Fruit fly (Drosophila melanogaster) whole organism, embryonic: ENCODE results near the gene COX7AL.
A peak's percentile ranks its signal among the peaks of the same experiment; 100 is the strongest.

Experiments used
- Atf3 ChIP-seq: fragments of 200-800 bp; sonication (Bioruptor generic); optimal IDR thresholded peaks from 3 replicates; lab custom pipeline; 2016; ENCODE audit warnings: missing biosample characterization, missing genetic modification characterization
- CG11696 ChIP-seq: fragments of 200-800 bp; sonication (Bioruptor generic); IDR thresholded peaks from 2 replicates; pipeline ENCODE4 v1.3.6; 2022; ENCODE audit warnings: missing biosample characterization, missing genetic modification characterization
- CG12071 ChIP-seq: fragments of 200-800 bp; sonication (Bioruptor generic); optimal IDR thresholded peaks from 3 replicates; lab custom pipeline; 2018; ENCODE audit warnings: missing biosample characterization, mild to moderate bottlenecking, missing genetic modification characterization
- CG15011 ChIP-seq: fragments of 200-800 bp; sonication (Bioruptor generic); optimal IDR thresholded peaks from 3 replicates; lab custom pipeline; 2018; ENCODE audit warnings: missing biosample characterization, mild to moderate bottlenecking, missing genetic modification characterization
- CG1603 ChIP-seq: fragments of 200-800 bp; sonication (Bioruptor generic); optimal IDR thresholded peaks from 2 replicates; lab custom pipeline; 2019; ENCODE audit warnings: missing biosample characterization, mild to moderate bottlenecking, missing genetic modification characterization, moderate library complexity
- CG18262 ChIP-seq: fragments of 200-800 bp; optimal IDR thresholded peaks from 3 replicates; lab custom pipeline; 2019; ENCODE audit warnings: missing biosample characterization, mild to moderate bottlenecking, missing genetic modification characterization, moderate library complexity
- CG18619 ChIP-seq: fragments of 200-800 bp; sonication (Bioruptor generic); optimal IDR thresholded peaks from 3 replicates; lab custom pipeline; 2017; ENCODE audit warnings: missing biosample characterization, mild to moderate bottlenecking, missing genetic modification characterization
- CG2116 ChIP-seq: fragments of 200-800 bp; sonication (Bioruptor generic); optimal IDR thresholded peaks from 3 replicates; lab custom pipeline; 2018; ENCODE audit warnings: missing biosample characterization, mild to moderate bottlenecking, missing genetic modification characterization
- CG2202 ChIP-seq: fragments of 200-800 bp; sonication (Bioruptor generic); optimal IDR thresholded peaks from 2 replicates; lab custom pipeline; 2018; ENCODE audit warnings: missing biosample characterization, mild to moderate bottlenecking, missing genetic modification characterization
- CG2875 ChIP-seq: fragments of 200-800 bp; sonication (Bioruptor generic); optimal IDR thresholded peaks from 2 replicates; lab custom pipeline; 2017; ENCODE audit warnings: missing biosample characterization, mild to moderate bottlenecking, missing genetic modification characterization, missing genetic modification reagents
- CG32767 ChIP-seq: fragments of 200-800 bp; sonication (Bioruptor generic); IDR thresholded peaks from 2 replicates; pipeline ENCODE4 v1.3.6; 2022; ENCODE audit warnings: missing biosample characterization, missing genetic modification characterization
- CG32772 ChIP-seq: fragments of 200-800 bp; sonication (Bioruptor generic); IDR thresholded peaks from 2 replicates; pipeline ENCODE4 v1.3.6; 2022; ENCODE audit warnings: missing biosample characterization, missing genetic modification characterization
- CG33557 ChIP-seq: fragments of 200-800 bp; sonication (Bioruptor generic); optimal IDR thresholded peaks from 2 replicates; lab custom pipeline; 2019; ENCODE audit warnings: missing biosample characterization, mild to moderate bottlenecking, missing genetic modification characterization, moderate library complexity
- CG34376 ChIP-seq: fragments of 200-800 bp; sonication (Bioruptor generic); optimal IDR thresholded peaks from 2 replicates; lab custom pipeline; 2018; ENCODE audit warnings: missing biosample characterization, mild to moderate bottlenecking, missing genetic modification characterization
- CG34422 ChIP-seq: fragments of 200-800 bp; sonication (Bioruptor generic); IDR thresholded peaks from 3 replicates; pipeline ENCODE4 v1.3.6; 2022; ENCODE audit warnings: missing biosample characterization, missing genetic modification characterization
- CG5245 ChIP-seq: fragments of 200-800 bp; sonication (Bioruptor generic); optimal IDR thresholded peaks from 3 replicates; lab custom pipeline; 2016; ENCODE audit warnings: missing biosample characterization, missing genetic modification characterization
- CG6813 ChIP-seq: fragments of 200-800 bp; sonication (Bioruptor generic); optimal IDR thresholded peaks from 2 replicates; lab custom pipeline; 2017; ENCODE audit warnings: missing biosample characterization, missing genetic modification characterization, mild to moderate bottlenecking, moderate library complexity, missing genetic modification reagents
- CG7839 ChIP-seq: fragments of 200-800 bp; sonication (Bioruptor generic); optimal IDR thresholded peaks from 3 replicates; lab custom pipeline; 2018; ENCODE audit warnings: missing biosample characterization, mild to moderate bottlenecking, missing genetic modification characterization, moderate library complexity
- CG8478 ChIP-seq: fragments of >200 bp; optimal IDR thresholded peaks from 2 replicates; lab custom pipeline; 2018
- CG9817 ChIP-seq: fragments of 200-800 bp; sonication (Bioruptor generic); optimal IDR thresholded peaks from 2 replicates; lab custom pipeline; 2018; ENCODE audit warnings: missing biosample characterization, mild to moderate bottlenecking, missing genetic modification characterization, moderate library complexity
- Camta ChIP-seq: fragments of 200-800 bp; sonication (Bioruptor generic); optimal IDR thresholded peaks from 2 replicates; lab custom pipeline; 2016; ENCODE audit warnings: missing biosample characterization, missing genetic modification characterization
- ERR ChIP-seq: fragments of 200-800 bp; sonication (Bioruptor generic); optimal IDR thresholded peaks from 2 replicates; lab custom pipeline; 2016; ENCODE audit warnings: missing biosample characterization, missing genetic modification characterization
- Fer1 ChIP-seq: fragments of 200-800 bp; sonication (Bioruptor generic); optimal IDR thresholded peaks from 2 replicates; lab custom pipeline; 2017; ENCODE audit warnings: missing biosample characterization, mild to moderate bottlenecking, missing genetic modification characterization
- H2.0 ChIP-seq: fragments of 200-800 bp; sonication (Bioruptor generic); IDR thresholded peaks from 2 replicates; pipeline ENCODE4 v1.3.6; 2022; ENCODE audit warnings: missing biosample characterization, missing genetic modification characterization
- Lpt ChIP-seq: fragments of >200 bp; optimal IDR thresholded peaks from 2 replicates; lab custom pipeline; 2018; ENCODE audit warnings: missing biosample characterization, missing genetic modification characterization
- Opbp ChIP-seq: fragments of 200-800 bp; sonication (Bioruptor generic); IDR thresholded peaks from 3 replicates; pipeline ENCODE4 v1.3.6; 2022; ENCODE audit warnings: missing biosample characterization, missing genetic modification characterization; ENCODE audit not compliant: partially characterized antibody
- ase ChIP-seq: fragments of 200-800 bp; sonication (Bioruptor generic); IDR thresholded peaks from 3 replicates; pipeline ENCODE4 v1.3.6; 2022; ENCODE audit warnings: missing biosample characterization, missing genetic modification characterization
- cg ChIP-seq: fragments of 200-800 bp; sonication (Bioruptor generic); optimal IDR thresholded peaks from 3 replicates; lab custom pipeline; 2019; ENCODE audit warnings: missing biosample characterization, mild to moderate bottlenecking, missing genetic modification characterization, moderate library complexity
- ci ChIP-seq: fragments of 200-800 bp; sonication (Bioruptor generic); IDR thresholded peaks from 3 replicates; pipeline ENCODE4 v1.3.6; 2022; ENCODE audit warnings: missing biosample characterization, missing genetic modification characterization
- dan ChIP-seq: fragments of 200-800 bp; sonication (Bioruptor generic); IDR thresholded peaks from 2 replicates; pipeline ENCODE4 v1.3.6; 2022; ENCODE audit warnings: missing biosample characterization, missing genetic modification characterization
- fd64A ChIP-seq: fragments of 200-800 bp; sonication (Bioruptor generic); optimal IDR thresholded peaks from 3 replicates; lab custom pipeline; 2018; ENCODE audit warnings: missing biosample characterization, mild to moderate bottlenecking, missing genetic modification characterization
- fd96Cb ChIP-seq: fragments of 200-800 bp; sonication (Bioruptor generic); optimal IDR thresholded peaks from 2 replicates; lab custom pipeline; 2018; ENCODE audit warnings: missing biosample characterization, mild to moderate bottlenecking, missing genetic modification characterization, moderate library complexity
- ftz-f1 ChIP-seq: fragments of 200-800 bp; sonication (Bioruptor generic); optimal IDR thresholded peaks from 2 replicates; lab custom pipeline; 2016; ENCODE audit warnings: missing biosample characterization, missing genetic modification characterization
- gcm2 ChIP-seq: fragments of 200-800 bp; sonication (Bioruptor generic); optimal IDR thresholded peaks from 2 replicates; lab custom pipeline; 2016; ENCODE audit warnings: missing biosample characterization, missing genetic modification characterization
- gro ChIP-seq: fragments of 200-800 bp; sonication (Bioruptor generic); optimal IDR thresholded peaks from 2 replicates; lab custom pipeline; 2016; ENCODE audit warnings: missing biosample characterization, missing genetic modification characterization
- jigr1 ChIP-seq: fragments of 200-800 bp; sonication (Bioruptor generic); IDR thresholded peaks from 3 replicates; pipeline ENCODE4 v1.3.6; 2022; ENCODE audit warnings: missing biosample characterization, missing genetic modification characterization
- lilli ChIP-seq: fragments of 200-800 bp; sonication (Bioruptor generic); optimal IDR thresholded peaks from 3 replicates; lab custom pipeline; 2016; ENCODE audit warnings: missing biosample characterization, missing genetic modification characterization
- mam ChIP-seq: fragments of 200-800 bp; sonication (Bioruptor generic); optimal IDR thresholded peaks from 3 replicates; lab custom pipeline; 2016; ENCODE audit warnings: missing biosample characterization, missing genetic modification characterization
- nerfin-1 ChIP-seq: fragments of 200-800 bp; sonication (Bioruptor generic); optimal IDR thresholded peaks from 3 replicates; lab custom pipeline; 2019; ENCODE audit warnings: missing biosample characterization, mild to moderate bottlenecking, missing genetic modification characterization, moderate library complexity
- oc ChIP-seq: fragments of 200-800 bp; sonication (Bioruptor generic); optimal IDR thresholded peaks from 2 replicates; lab custom pipeline; 2018; ENCODE audit warnings: missing biosample characterization, mild to moderate bottlenecking, missing genetic modification characterization, moderate library complexity
- pan ChIP-seq, 4 experiments: fragments of >200 bp in 3 of 4; fragments of 200-800 bp in 1 of 4; sonication (Bioruptor generic) in 1 of 4; optimal IDR thresholded peaks in 3 of 4; IDR thresholded peaks in 1 of 4; 2 replicates each; pipeline versions ENCODE4 v1.3.6 to Lab custom; 2017 to 2022; ENCODE audit warnings: missing biosample characterization in 2 of 4, missing genetic modification characterization in 2 of 4, mixed read lengths in 1 of 4
- row ChIP-seq: fragments of 200-800 bp; sonication (Bioruptor generic); IDR thresholded peaks from 3 replicates; pipeline ENCODE4 v1.3.6; 2022; ENCODE audit warnings: missing biosample characterization, missing genetic modification characterization
- scrt ChIP-seq: fragments of 200-800 bp; sonication (Bioruptor generic); optimal IDR thresholded peaks from 2 replicates; lab custom pipeline; 2018; ENCODE audit warnings: missing biosample characterization, mild to moderate bottlenecking, missing genetic modification characterization, moderate library complexity
- sna ChIP-seq: fragments of 200-800 bp; sonication (Bioruptor generic); IDR thresholded peaks from 2 replicates; pipeline ENCODE4 v1.3.6; 2022; ENCODE audit warnings: missing biosample characterization, missing genetic modification characterization; ENCODE audit not compliant: partially characterized antibody
- sr ChIP-seq: fragments of 200-800 bp; sonication (Bioruptor generic); IDR thresholded peaks from 3 replicates; pipeline ENCODE4 v1.3.6; 2022; ENCODE audit warnings: missing biosample characterization, missing genetic modification characterization
- tap ChIP-seq: fragments of 200-800 bp; optimal IDR thresholded peaks from 3 replicates; lab custom pipeline; 2019; ENCODE audit warnings: missing biosample characterization, mild to moderate bottlenecking, missing genetic modification characterization, moderate library complexity
- tio ChIP-seq: fragments of 200-800 bp; sonication (Bioruptor generic); optimal IDR thresholded peaks from 2 replicates; lab custom pipeline; 2017; ENCODE audit warnings: missing biosample characterization, missing genetic modification characterization, inconsistent platforms
- vnd ChIP-seq: fragments of 200-800 bp; sonication (Bioruptor generic); IDR thresholded peaks from 3 replicates; pipeline ENCODE4 v1.3.6; 2022; ENCODE audit warnings: missing biosample characterization, missing genetic modification characterization; ENCODE audit not compliant: partially characterized antibody
- vvl ChIP-seq: fragments of 200-800 bp; sonication (Bioruptor generic); IDR thresholded peaks from 2 replicates; pipeline ENCODE4 v1.3.6; 2022; ENCODE audit warnings: missing biosample characterization, missing genetic modification characterization
- wek ChIP-seq: fragments of 200-800 bp; sonication (Bioruptor generic); optimal IDR thresholded peaks from 3 replicates; lab custom pipeline; 2018; ENCODE audit warnings: missing biosample characterization, mild to moderate bottlenecking, missing genetic modification characterization, moderate library complexity

COX7AL gene

DNA sequence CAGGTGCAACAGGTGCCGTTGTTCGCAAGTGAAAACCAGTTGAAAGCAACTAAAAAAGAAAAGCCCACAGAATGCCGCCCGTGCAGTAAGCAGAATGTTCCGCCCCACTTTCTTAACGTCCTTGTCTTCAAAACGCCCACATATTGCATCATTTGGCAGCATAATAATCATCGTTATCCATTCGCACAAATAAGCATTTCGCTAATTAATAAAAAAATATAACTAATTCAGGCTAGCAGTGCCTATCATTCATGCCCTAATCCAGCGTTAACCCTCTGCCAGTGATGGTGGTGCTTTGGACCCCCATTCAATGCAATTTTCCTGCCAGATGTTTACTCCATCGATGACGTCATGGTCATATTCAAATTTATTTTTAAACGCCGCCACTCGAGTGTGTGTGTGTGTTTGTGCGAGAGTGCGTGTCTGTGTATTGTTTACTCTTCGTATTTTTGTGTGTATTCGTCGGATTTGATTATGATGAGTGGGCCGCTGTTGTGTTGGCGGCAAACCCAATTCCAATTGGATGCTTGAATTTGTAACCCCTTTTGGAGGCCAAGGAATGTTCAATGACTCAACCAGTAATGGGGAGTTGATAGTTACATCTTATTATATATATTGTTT lies 14.0 kb downstream of the COX7AL start (continued):
- no peak for TF ChIP-seq H2.0 (GFP tag; lab: Robert Waterston, UW)
- TF ChIP-seq nerfin-1 (tag; lab: Kevin White, UChicago), result no peak
- peak; percentile 2 for TF ChIP-seq CG12071 (GFP tag; lab: Kevin White, UChicago)
- TF ChIP-seq CG32767 (GFP tag; lab: Robert Waterston, UW), result peak; percentile 77; the same call in 1 of the 2 replicates
- no peak for TF ChIP-seq CG7839 (tag; lab: Kevin White, UChicago)
- no peak for TF ChIP-seq CG2116 (GFP tag; lab: Kevin White, UChicago)
- TF ChIP-seq vnd (GFP tag; lab: Robert Waterston, UW), result no peak
- no peak for TF ChIP-seq gro (GFP tag; lab: Kevin White, UChicago)
- peak; percentile 14 for TF ChIP-seq CG6813 (GFP tag; lab: Kevin White, UChicago)
- TF ChIP-seq dan, result no peak
- no peak for TF ChIP-seq Opbp (GFP tag; lab: Robert Waterston, UW)
- no peak for TF ChIP-seq tio (GFP tag; lab: Kevin White, UChicago)
- peak; percentile 12 for TF ChIP-seq Fer1 (GFP tag; lab: Kevin White, UChicago)
- no peak for TF ChIP-seq CG18619
- TF ChIP-seq row (GFP tag; lab: Robert Waterston, UW), result 0 out of 3 replicates have a peak, but pooled peaks have one; percentile 2
- no peak for TF ChIP-seq ase (GFP tag; lab: Robert Waterston, UW)
- TF ChIP-seq jigr1, result no peak
- no peak for TF ChIP-seq mam
- no peak for TF ChIP-seq pan (optimal IDR thresholded peaks at IDR 0.05; lab: Kevin White, UChicago)
- peak in 1 of 2 experiments; percentile 35 for TF ChIP-seq pan (GFP tag; optimal IDR thresholded peaks at IDR 0.05 in 1 of 2, IDR thresholded peaks at IDR 0.05 in 1 of 2)
- TF ChIP-seq CG15011 (GFP tag; lab: Kevin White, UChicago), result no peak
- TF ChIP-seq lilli (GFP tag; lab: Kevin White, UChicago), result no peak
- TF ChIP-seq ci (GFP tag; lab: Robert Waterston, UW), result 0 out of 3 replicates have a peak, but pooled peaks have one; percentile 50
- TF ChIP-seq tap (tag; lab: Kevin White, UChicago), result peak; percentile 8
- peak; percentile 92 for TF ChIP-seq cg
- no peak for TF ChIP-seq fd96Cb (tag; lab: Kevin White, UChicago)
- peak; percentile 12 for TF ChIP-seq CG34376
- TF ChIP-seq Atf3 (GFP tag; lab: Kevin White, UChicago), result peak; percentile 40
- no peak for TF ChIP-seq CG2202 (tag; lab: Kevin White, UChicago)
- peak; percentile 28 for TF ChIP-seq oc (tag; lab: Kevin White, UChicago)
- TF ChIP-seq sr (GFP tag; lab: Robert Waterston, UW), result peak; percentile 89
- TF ChIP-seq ftz-f1, result peak; percentile 32
- no peak for TF ChIP-seq CG18262 (tag; lab: Kevin White, UChicago)
- TF ChIP-seq Camta, result no peak
- peak; percentile 29 for TF ChIP-seq scrt (GFP tag; lab: Kevin White, UChicago)
- no peak for TF ChIP-seq sna (GFP tag; lab: Robert Waterston, UW)
- TF ChIP-seq CG32772 (GFP tag; lab: Robert Waterston, UW), result no peak
- TF ChIP-seq CG8478 (lab: Kevin White, UChicago), result no peak
- peak; percentile 57 for TF ChIP-seq vvl (GFP tag; lab: Robert Waterston, UW)
- TF ChIP-seq ERR (GFP tag; lab: Kevin White, UChicago), result no peak
- TF ChIP-seq fd64A (GFP tag; lab: Kevin White, UChicago), result peak; percentile 41
- peak; percentile 22 for TF ChIP-seq CG1603 (tag; lab: Kevin White, UChicago)
- TF ChIP-seq Lpt (GFP tag; lab: Kevin White, UChicago), result no peak
- TF ChIP-seq CG34422 (GFP tag; lab: Robert Waterston, UW), result peak; percentile 28; the same call in 1 of the 3 replicates
- TF ChIP-seq CG33557 (GFP tag; lab: Kevin White, UChicago), result no peak
- TF ChIP-seq wek (GFP tag; lab: Kevin White, UChicago), result no peak
- no peak for TF ChIP-seq CG5245 (GFP tag; lab: Kevin White, UChicago)
- no peak for TF ChIP-seq CG11696
- TF ChIP-seq CG2875 (GFP tag; lab: Kevin White, UChicago), result no peak
- no peak for TF ChIP-seq CG9817 (tag; lab: Kevin White, UChicago)
- TF ChIP-seq gcm2 (GFP tag; lab: Kevin White, UChicago), result no peak
